Worm (Caenorhabditis elegans) whole organism, L1 larva: ENCODE results near the gene T04C12.7.

Experiments
- C04F5.9 ChIP-seq: sonication (generic microtip); optimal IDR thresholded peaks from 2 replicates; lab custom pipeline; 2016; ENCODE audit warnings: missing genetic modification characterization, missing compliant biosample characterization
- C34B4.2 ChIP-seq: sonication (generic microtip); optimal IDR thresholded peaks from 2 replicates; lab custom pipeline; 2017; ENCODE audit warnings: mild to moderate bottlenecking, missing genetic modification characterization, missing compliant biosample characterization
- aly-2 ChIP-seq: fragments of 150-350 bp; optimal IDR thresholded peaks from 2 replicates; lab custom pipeline; 2014; ENCODE audit warnings: missing biosample characterization, missing genetic modification characterization
- blmp-1 ChIP-seq: fragments of 150-350 bp; optimal IDR thresholded peaks from 2 replicates; lab custom pipeline; 2014; ENCODE audit warnings: missing biosample characterization, missing genetic modification characterization
- ceh-63 ChIP-seq: fragments of 200-800 bp; sonication (Bioruptor generic); optimal IDR thresholded peaks from 2 replicates; lab custom pipeline; 2018; ENCODE audit warnings: mild to moderate bottlenecking, missing genetic modification characterization, missing compliant biosample characterization
- ceh-8 ChIP-seq: fragments of 200-800 bp; sonication (Bioruptor generic); optimal IDR thresholded peaks from 2 replicates; lab custom pipeline; 2018; ENCODE audit warnings: mild to moderate bottlenecking, missing genetic modification characterization, moderate library complexity, missing compliant biosample characterization
- ceh-88 ChIP-seq: fragments of 200-800 bp; sonication (Bioruptor generic); IDR thresholded peaks from 2 replicates; pipeline ENCODE4 v1.3.6; 2022; ENCODE audit warnings: missing genetic modification characterization, missing compliant biosample characterization
- dpl-1 ChIP-seq, 3 experiments: fragments of 150-350 bp in 2 of 3; sonication (generic microtip) in 1 of 3; optimal IDR thresholded peaks; 2 replicates each; lab custom pipeline; 2014 to 2017; ENCODE audit warnings: missing biosample characterization in 3 of 3, missing genetic modification characterization in 3 of 3, missing genetic modification reagents in 3 of 3
- ets-5 ChIP-seq: fragments of 200-800 bp; sonication (Bioruptor generic); IDR thresholded peaks from 2 replicates; pipeline ENCODE4 v1.3.6; 2022; ENCODE audit warnings: missing genetic modification characterization, missing compliant biosample characterization
- fkh-4 ChIP-seq: sonication (generic microtip); optimal IDR thresholded peaks from 2 replicates; lab custom pipeline; 2016; ENCODE audit warnings: missing compliant biosample characterization, missing genetic modification characterization, borderline replicate concordance
- hlh-4 ChIP-seq: sonication (generic microtip); optimal IDR thresholded peaks from 2 replicates; lab custom pipeline; 2016; ENCODE audit warnings: mild to moderate bottlenecking, missing genetic modification characterization, missing compliant biosample characterization
- irx-1 ChIP-seq: sonication (generic microtip); optimal IDR thresholded peaks from 2 replicates; lab custom pipeline; 2016; ENCODE audit warnings: missing genetic modification characterization, missing compliant biosample characterization
- isw-1 ChIP-seq: fragments of 200-800 bp; sonication (Bioruptor generic); IDR thresholded peaks from 2 replicates; pipeline ENCODE4 v1.3.6; 2022; ENCODE audit warnings: missing genetic modification characterization, missing compliant biosample characterization
- jun-1 ChIP-seq: fragments of 150-350 bp; optimal IDR thresholded peaks from 2 replicates; lab custom pipeline; 2014; ENCODE audit warnings: missing biosample characterization, missing genetic modification reagents, missing genetic modification characterization
- lin-14 ChIP-seq: fragments of 200-800 bp; sonication (Bioruptor generic); optimal IDR thresholded peaks from 2 replicates; lab custom pipeline; 2018; ENCODE audit warnings: mild to moderate bottlenecking, missing genetic modification characterization, moderate library complexity, missing compliant biosample characterization
- lin-15B ChIP-seq: fragments of 150-350 bp; sonication (generic microtip); optimal IDR thresholded peaks from 3 replicates; lab custom pipeline; 2014; ENCODE audit warnings: missing biosample characterization, missing genetic modification characterization
- lin-39 ChIP-seq: fragments of 150-350 bp; optimal IDR thresholded peaks from 2 replicates; lab custom pipeline; 2014; ENCODE audit warnings: missing biosample characterization, missing genetic modification reagents, missing genetic modification characterization
- lsy-2 ChIP-seq, 2 experiments: fragments of 150-350 bp; optimal IDR thresholded peaks; 2 replicates each; lab custom pipeline; 2014; ENCODE audit warnings: missing biosample characterization in 2 of 2, missing genetic modification characterization in 2 of 2
- mab-9 ChIP-seq: fragments of 200-800 bp; sonication (Bioruptor generic); IDR thresholded peaks from 2 replicates; pipeline ENCODE4 v1.3.6; 2022; ENCODE audit warnings: missing genetic modification reagents, missing genetic modification characterization, missing compliant biosample characterization
- mdl-1 ChIP-seq, 2 experiments: fragments of 150-350 bp; optimal IDR thresholded peaks; 2 replicates each; lab custom pipeline; 2014 to 2017; ENCODE audit warnings: missing biosample characterization in 2 of 2, missing genetic modification characterization in 2 of 2, inconsistent platforms in 1 of 2
- mep-1 ChIP-seq: fragments of 150-350 bp; optimal IDR thresholded peaks from 2 replicates; lab custom pipeline; 2014; ENCODE audit warnings: missing biosample characterization, missing genetic modification characterization
- nhr-11 ChIP-seq: fragments of 150-350 bp; optimal IDR thresholded peaks from 2 replicates; lab custom pipeline; 2014; ENCODE audit warnings: missing biosample characterization, missing genetic modification characterization
- nhr-12 ChIP-seq: sonication (generic microtip); optimal IDR thresholded peaks from 2 replicates; lab custom pipeline; 2017; ENCODE audit warnings: missing biosample characterization, missing genetic modification characterization
- nhr-19 ChIP-seq: fragments of 200-800 bp; sonication (Bioruptor generic); conservative IDR thresholded peaks from 2 replicates; pipeline ENCODE4 v1.3.6; 2022; ENCODE audit warnings: missing genetic modification characterization, missing compliant biosample characterization
- nhr-20 ChIP-seq: sonication (generic microtip); optimal IDR thresholded peaks from 2 replicates; lab custom pipeline; 2016; ENCODE audit warnings: mild to moderate bottlenecking, missing genetic modification characterization, missing compliant biosample characterization
- nhr-28 ChIP-seq: fragments of 150-350 bp; optimal IDR thresholded peaks from 2 replicates; lab custom pipeline; 2014; ENCODE audit warnings: missing biosample characterization, missing genetic modification characterization
- nhr-47 ChIP-seq: sonication (generic microtip); optimal IDR thresholded peaks from 2 replicates; lab custom pipeline; 2016; ENCODE audit warnings: mild to moderate bottlenecking, missing genetic modification characterization, moderate library complexity, missing compliant biosample characterization
- nhr-71 ChIP-seq: sonication (generic microtip); optimal IDR thresholded peaks from 2 replicates; lab custom pipeline; 2016; ENCODE audit warnings: mild to moderate bottlenecking, missing genetic modification characterization, moderate library complexity, missing compliant biosample characterization
- nhr-77 ChIP-seq: fragments of 150-350 bp; optimal IDR thresholded peaks from 2 replicates; lab custom pipeline; 2014; ENCODE audit warnings: missing biosample characterization, missing genetic modification characterization
- nhr-85 ChIP-seq: sonication (generic microtip); peaks from one replicate; lab custom pipeline; 2016; ENCODE audit warnings: missing genetic modification characterization, inconsistent platforms, missing compliant biosample characterization
- nhr-90 ChIP-seq: sonication (generic microtip); optimal IDR thresholded peaks from 2 replicates; lab custom pipeline; 2016; ENCODE audit warnings: mild to moderate bottlenecking, missing genetic modification characterization, missing compliant biosample characterization; ENCODE audit not compliant: poor library complexity
- pqm-1 ChIP-seq: sonication (generic microtip); optimal IDR thresholded peaks from 3 replicates; lab custom pipeline; 2017; ENCODE audit warnings: missing biosample characterization, missing genetic modification characterization
- rnt-1 ChIP-seq: sonication (generic microtip); optimal IDR thresholded peaks from 2 replicates; lab custom pipeline; 2016; ENCODE audit warnings: mild to moderate bottlenecking, missing genetic modification characterization, moderate library complexity, missing compliant biosample characterization
- snpc-4 ChIP-seq: fragments of 150-350 bp; optimal IDR thresholded peaks from 2 replicates; lab custom pipeline; 2014; ENCODE audit warnings: missing biosample characterization, missing genetic modification characterization
- snu-23 ChIP-seq: sonication (generic microtip); optimal IDR thresholded peaks from 2 replicates; lab custom pipeline; 2016; ENCODE audit warnings: missing genetic modification characterization, missing compliant biosample characterization
- sox-4 ChIP-seq: sonication (generic microtip); optimal IDR thresholded peaks from 2 replicates; lab custom pipeline; 2016; ENCODE audit warnings: missing genetic modification characterization, missing compliant biosample characterization
- sptf-1 ChIP-seq: fragments of 150-350 bp; optimal IDR thresholded peaks from 2 replicates; lab custom pipeline; 2014; ENCODE audit warnings: missing biosample characterization, missing genetic modification characterization
- unc-130 ChIP-seq: fragments of 150-350 bp; optimal IDR thresholded peaks from 2 replicates; lab custom pipeline; 2017; ENCODE audit warnings: missing biosample characterization, missing genetic modification characterization, inconsistent platforms
- unc-30 ChIP-seq: sonication (generic microtip); optimal IDR thresholded peaks from 2 replicates; lab custom pipeline; 2017; ENCODE audit warnings: missing biosample characterization, missing genetic modification characterization
- unc-86 ChIP-seq: sonication (generic microtip); optimal IDR thresholded peaks from 2 replicates; lab custom pipeline; 2016; ENCODE audit warnings: missing genetic modification characterization, missing compliant biosample characterization
- vab-15 ChIP-seq: sonication (generic microtip); optimal IDR thresholded peaks from 2 replicates; lab custom pipeline; 2017; ENCODE audit warnings: missing genotype, mild to moderate bottlenecking, missing genetic modification characterization, missing compliant biosample characterization
- xbp-1 ChIP-seq: sonication (generic microtip); optimal IDR thresholded peaks from 2 replicates; lab custom pipeline; 2016; ENCODE audit warnings: missing genetic modification characterization, missing compliant biosample characterization
- zag-1 ChIP-seq: fragments of 150-350 bp; optimal IDR thresholded peaks from 2 replicates; lab custom pipeline; 2014; ENCODE audit warnings: missing biosample characterization, missing genetic modification characterization
- zip-4 ChIP-seq: fragments of 200-800 bp; sonication (Bioruptor generic); optimal IDR thresholded peaks from 2 replicates; lab custom pipeline; 2018; ENCODE audit warnings: mild to moderate bottlenecking, missing genetic modification characterization, moderate library complexity, missing compliant biosample characterization
- ztf-11 ChIP-seq, 2 experiments: sonication (generic microtip); optimal IDR thresholded peaks; 2 replicates each; lab custom pipeline; 2016 to 2017; ENCODE audit warnings: missing genetic modification characterization in 2 of 2, missing biosample characterization in 1 of 2, missing compliant biosample characterization in 1 of 2
- ztf-4 ChIP-seq: fragments of 150-350 bp; optimal IDR thresholded peaks from 2 replicates; lab custom pipeline; 2014; ENCODE audit warnings: missing biosample characterization, missing genetic modification characterization

T04C12.7 gene

DNA sequence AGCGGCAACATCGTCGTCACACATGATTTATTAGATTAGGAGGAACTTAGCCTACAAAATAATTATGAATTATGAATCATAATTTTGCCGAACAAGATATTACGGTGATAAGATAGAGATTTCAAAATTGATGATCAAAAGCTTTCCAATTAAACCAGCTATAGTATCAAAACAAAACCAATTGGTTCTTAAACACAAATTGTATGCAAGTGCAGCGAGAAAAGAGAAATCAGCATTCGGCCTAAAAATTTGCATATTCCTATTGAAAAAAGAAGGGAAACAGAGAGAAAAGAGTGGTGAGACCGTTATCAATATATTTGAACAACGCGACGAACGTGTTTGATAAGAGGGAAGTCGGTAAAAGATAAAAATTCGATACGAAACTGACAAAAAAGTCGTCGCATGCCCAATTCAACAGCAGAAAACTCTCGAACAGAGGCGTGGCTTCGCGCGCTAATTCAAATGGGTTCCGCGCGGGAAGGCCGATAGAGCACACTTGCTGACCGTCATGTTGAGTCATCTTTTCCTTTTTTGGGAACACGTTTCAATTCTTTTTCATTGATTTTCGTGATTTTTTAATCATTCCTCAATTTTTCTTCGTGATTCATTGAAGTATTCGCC, 24.3 kb downstream of the T04C12.7 start, which contains the start of gene act-2 (continued):
- TF ChIP-seq nhr-20 (tag; lab: Kevin White, UChicago) (peak; percentile 86), ceh-88 (GFP tag; lab: Robert Waterston, UW) (no peak; the same call in 1 of the 2 replicates), jun-1 (peak; percentile 85), nhr-19 (peak; percentile 61), C34B4.2 (tag; lab: Kevin White, UChicago) (no peak), ets-5 (GFP tag; lab: Robert Waterston, UW) (no peak), dpl-1 (GFP tag; optimal IDR thresholded peaks at IDR 0.05; lab: Kevin White, UChicago) (peak; percentile 89 to 93 (median 93)), blmp-1 (tag; lab: Kevin White, UChicago) (peak; percentile 28), lin-14 (GFP tag; lab: Kevin White, UChicago) (peak; percentile 94), aly-2 (tag; lab: Kevin White, UChicago) (no peak), nhr-47 (tag; lab: Kevin White, UChicago) (peak; percentile 73), pqm-1 (tag; lab: Kevin White, UChicago) (no peak), unc-86 (tag; lab: Kevin White, UChicago) (peak; percentile 68), isw-1 (GFP tag; lab: Robert Waterston, UW) (peak; percentile 51), sptf-1 (no peak), sox-4 (tag; lab: Kevin White, UChicago) (no peak), rnt-1 (tag; lab: Kevin White, UChicago) (peak; percentile 18), ztf-11 (tag; optimal IDR thresholded peaks at IDR 0.05; lab: Kevin White, UChicago) (no peak), irx-1 (no peak), nhr-90 (tag; lab: Kevin White, UChicago) (peak; percentile 62), mep-1 (tag; lab: Kevin White, UChicago) (peak; percentile 75), lin-15B (peak; percentile 65), hlh-4 (tag; lab: Kevin White, UChicago) (no peak), snpc-4 (tag; lab: Kevin White, UChicago) (no peak), mdl-1 (tag; optimal IDR thresholded peaks at IDR 0.05; lab: Kevin White, UChicago) (peak in 1 of 2 experiments; percentile 64), nhr-71 (tag; lab: Kevin White, UChicago) (peak; percentile 85), unc-130 (tag; lab: Kevin White, UChicago) (no peak), fkh-4 (no peak), nhr-12 (tag; lab: Kevin White, UChicago) (no peak), zip-4 (GFP tag; lab: Kevin White, UChicago) (no peak), nhr-28 (no peak), lin-39 (tag; lab: Kevin White, UChicago) (no peak), ztf-4 (tag; lab: Kevin White, UChicago) (peak; percentile 31), unc-30 (tag; lab: Kevin White, UChicago) (no peak), zag-1 (tag; lab: Kevin White, UChicago) (no peak), nhr-11 (tag; lab: Kevin White, UChicago) (no peak), xbp-1 (tag; lab: Kevin White, UChicago) (peak; percentile 69), nhr-85 (peak; percentile 87), ceh-8 (GFP tag; lab: Kevin White, UChicago) (no peak), ceh-63 (GFP tag; lab: Kevin White, UChicago) (no peak), snu-23 (GFP tag; lab: Kevin White, UChicago) (peak; percentile 92), mab-9 (GFP tag; lab: Robert Waterston, UW) (no peak), nhr-77 (tag; lab: Kevin White, UChicago) (peak; percentile 47), vab-15 (tag; lab: Kevin White, UChicago) (no peak), C04F5.9 (tag; lab: Kevin White, UChicago) (no peak), lsy-2 (tag; optimal IDR thresholded peaks at IDR 0.05; lab: Kevin White, UChicago) (peak; percentile 61 to 74)
